Worm (Caenorhabditis elegans): ENCODE measurements around the gene C31B8.7.

Gene C31B8.7

DNA sequence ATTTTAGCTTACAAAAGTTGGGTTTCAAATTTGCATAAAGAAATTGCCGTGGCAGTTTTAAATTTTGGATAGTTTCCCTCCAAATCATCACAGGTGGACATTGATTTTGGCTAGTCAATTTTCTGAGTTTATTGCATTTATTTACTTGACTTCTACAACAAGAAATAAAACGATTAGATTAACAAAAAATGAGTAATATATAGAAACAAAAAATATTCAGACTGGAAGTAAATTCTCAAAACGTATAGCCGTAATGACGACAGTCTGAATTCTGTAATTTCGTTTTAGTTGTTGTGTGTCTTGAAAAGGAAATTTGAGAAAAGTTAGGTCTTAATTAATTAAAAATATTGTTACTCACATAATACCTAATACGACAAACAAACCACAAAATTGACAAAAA lies 35.4 kb upstream of the C31B8.7 start, which contains the start of gene srw-141:
TSS of gene srw-141 (minus strand) at position 101 of the 400 bp plus-strand sequence.
- TF ChIP-seq duxl-1 (tag; optimal IDR thresholded peaks at IDR 0.05; ENCODE audit: poor library complexity) (no peak), ceh-44 (GFP tag; IDR thresholded peaks at IDR 0.05) (no peak), lir-3 (tag; optimal IDR thresholded peaks at IDR 0.05) (no peak), nhr-111 (GFP tag; optimal IDR thresholded peaks at IDR 0.05) (no peak), unc-62 (GFP tag; optimal IDR thresholded peaks at IDR 0.05 in 1 of 2) (no peak), unc-62 (tag; optimal IDR thresholded peaks at IDR 0.05) (no peak)

ce11 chrV:2934075-2934474 lies 30.9 kb upstream of the C31B8.7 start, which contains the start of gene srh-247:
Gene srh-247 (minus strand): TSS chrV:2934175.
- TF ChIP-seq pqm-1 (tag; optimal IDR thresholded peaks at IDR 0.05) (no peak), Y5F2A.4 (GFP tag; optimal IDR thresholded peaks at IDR 0.05) (no peak), nhr-28 (tag; optimal IDR thresholded peaks at IDR 0.05) (no peak), ztf-7 (tag; optimal IDR thresholded peaks at IDR 0.05) (no peak), zip-11 (GFP tag; IDR thresholded peaks at IDR 0.05) (no peak), ZK337.2 (GFP tag; IDR thresholded peaks at IDR 0.05) (no peak), nhr-42 (GFP tag; IDR thresholded peaks at IDR 0.05) (no peak)

ce11 chrV:2931252-2931651 lies 28.1 kb upstream of the C31B8.7 start, which contains the start of gene C31B8.1:
Gene C31B8.1 (plus strand): TSS chrV:2931552.
- TF ChIP-seq ztf-7 (tag; optimal IDR thresholded peaks at IDR 0.05) (no peak), tag-97 (GFP tag; IDR thresholded peaks at IDR 0.05) (no peak), zip-11 (GFP tag; IDR thresholded peaks at IDR 0.05) (no peak), spr-1 (tag; optimal IDR thresholded peaks at IDR 0.05) (no peak)

- TF ChIP-seq nhr-11 (tag; optimal IDR thresholded peaks at IDR 0.05): no peak
- no peak for TF ChIP-seq dmd-9 (GFP tag; IDR thresholded peaks at IDR 0.05)
- TF ChIP-seq mxl-2 (GFP tag; conservative IDR thresholded peaks at IDR 0.05): no peak
- no peak for TF ChIP-seq daf-16 (GFP tag; optimal IDR thresholded peaks at IDR 0.05)
- TF ChIP-seq daf-16 (tag; optimal IDR thresholded peaks at IDR 0.05): no peak
- no peak for TF ChIP-seq Y5F2A.4 (GFP tag; optimal IDR thresholded peaks at IDR 0.05)
- TF ChIP-seq dpl-1 (GFP tag; optimal IDR thresholded peaks at IDR 0.05): no peak
- no peak for TF ChIP-seq cey-2 (tag; optimal IDR thresholded peaks at IDR 0.05; ENCODE audit: borderline replicate concordance, insufficient read depth)
Observed at ce11 chrV:2929753-2930152, 26.6 kb upstream of the C31B8.7 start, which contains the start of gene C31B8.16. Gene C31B8.16 (plus strand): TSS chrV:2930053.

- TF ChIP-seq tra-1 (GFP tag; IDR thresholded peaks at IDR 0.05) (no peak), ctbp-1 (GFP tag; IDR thresholded peaks at IDR 0.05) (no peak), hlh-11 (tag; optimal IDR thresholded peaks at IDR 0.05) (no peak), nhr-25 (tag; optimal IDR thresholded peaks at IDR 0.05; ENCODE audit: borderline replicate concordance, insufficient read depth) (no peak)
Observed at ce11 chrV:2927553-2927952, 24.4 kb upstream of the C31B8.7 start, which contains the start of gene C31B8.12. Gene C31B8.12 (minus strand): TSS chrV:2927653.

DNA sequence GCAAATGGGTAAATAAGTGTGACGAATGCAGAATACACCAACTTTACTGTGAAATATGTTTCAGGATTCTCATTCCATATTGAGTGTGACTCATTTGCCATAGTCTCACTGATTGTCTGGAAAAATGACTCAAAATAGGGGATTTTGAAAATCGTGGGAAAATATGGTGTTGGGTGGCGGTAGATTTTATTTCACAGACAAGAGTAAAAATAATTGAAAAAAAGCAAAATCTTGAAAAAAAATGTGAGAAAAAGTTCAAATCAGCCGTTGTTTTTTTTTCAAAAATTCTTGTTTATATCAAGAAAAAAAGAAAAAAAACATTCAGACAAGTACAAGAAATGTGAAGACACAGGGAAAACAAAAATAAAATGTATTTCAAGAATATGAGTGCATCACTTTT lies 19.5 kb upstream of the C31B8.7 start, which contains the start of gene srh-38:
TSS of gene srh-38 (minus strand) at position 101 of the 400 bp plus-strand sequence.
- TF ChIP-seq nhr-28 (tag; optimal IDR thresholded peaks at IDR 0.05) (no peak), snpc-1.2 (GFP tag; IDR thresholded peaks at IDR 0.05) (no peak), nhr-237 (tag; optimal IDR thresholded peaks at IDR 0.05) (no peak), nhr-48 (tag; optimal IDR thresholded peaks at IDR 0.05) (no peak), nhr-111 (GFP tag; optimal IDR thresholded peaks at IDR 0.05) (no peak), fkh-10 (GFP tag; optimal IDR thresholded peaks at IDR 0.05) (no peak), skn-1 (tag; optimal IDR thresholded peaks at IDR 0.05) (no peak), lin-39 (tag; optimal IDR thresholded peaks at IDR 0.05) (no peak), egl-27 (tag; optimal IDR thresholded peaks at IDR 0.05) (no peak), mep-1 (tag; optimal IDR thresholded peaks at IDR 0.05) (no peak)
